Fruit fly (Drosophila melanogaster) whole organism, embryonic: ENCODE results near the gene CG42554.

Experiments used
- B-H2 ChIP-seq: fragments of 200-800 bp; sonication (Bioruptor generic); optimal IDR thresholded peaks from 2 replicates; lab custom pipeline; 2018; ENCODE audit warnings: missing biosample characterization, mild to moderate bottlenecking, missing genetic modification characterization
- Bdp1 ChIP-seq: fragments of 200-800 bp; sonication (Bioruptor generic); optimal IDR thresholded peaks from 3 replicates; lab custom pipeline; 2016; ENCODE audit warnings: missing biosample characterization, missing genetic modification characterization
- Bteb2 ChIP-seq: fragments of 200-800 bp; sonication (Bioruptor generic); optimal IDR thresholded peaks from 2 replicates; lab custom pipeline; 2016; ENCODE audit warnings: missing biosample characterization, missing genetic modification characterization
- CG10209 ChIP-seq: fragments of 200-800 bp; sonication (Bioruptor generic); optimal IDR thresholded peaks from 3 replicates; lab custom pipeline; 2017; ENCODE audit warnings: missing biosample characterization, mild to moderate bottlenecking, missing genetic modification characterization, missing genetic modification reagents
- CG10543 ChIP-seq: fragments of 200-800 bp; sonication (Bioruptor generic); optimal IDR thresholded peaks from 3 replicates; lab custom pipeline; 2017; ENCODE audit warnings: missing biosample characterization, mild to moderate bottlenecking, missing genetic modification characterization, moderate library complexity
- CG13296 ChIP-seq: fragments of 200-800 bp; sonication (Bioruptor generic); optimal IDR thresholded peaks from 3 replicates; lab custom pipeline; 2018; ENCODE audit warnings: missing biosample characterization, mild to moderate bottlenecking, missing genetic modification characterization
- CG14014 ChIP-seq: fragments of 200-800 bp; sonication (Bioruptor generic); IDR thresholded peaks from 2 replicates; pipeline ENCODE4 v1.3.6; 2022; ENCODE audit warnings: missing biosample characterization, missing genetic modification characterization
- CG16813 ChIP-seq: fragments of 200-800 bp; sonication (Bioruptor generic); IDR thresholded peaks from 3 replicates; pipeline ENCODE4 v1.3.6; 2022; ENCODE audit warnings: missing biosample characterization, missing genetic modification characterization; ENCODE audit not compliant: partially characterized antibody
- CG17568 ChIP-seq: fragments of 200-800 bp; sonication (Bioruptor generic); optimal IDR thresholded peaks from 2 replicates; lab custom pipeline; 2018; ENCODE audit warnings: missing biosample characterization, mild to moderate bottlenecking, missing genetic modification characterization, moderate library complexity
- CG2202 ChIP-seq: fragments of 200-800 bp; sonication (Bioruptor generic); optimal IDR thresholded peaks from 2 replicates; lab custom pipeline; 2018; ENCODE audit warnings: missing biosample characterization, mild to moderate bottlenecking, missing genetic modification characterization
- CG2889 ChIP-seq: fragments of 200-800 bp; sonication (Bioruptor generic); IDR thresholded peaks from 3 replicates; pipeline ENCODE4 v1.3.6; 2022; ENCODE audit warnings: missing biosample characterization, missing genetic modification characterization
- CG3995 ChIP-seq: fragments of 200-800 bp; sonication (Bioruptor generic); optimal IDR thresholded peaks from 3 replicates; lab custom pipeline; 2016; ENCODE audit warnings: missing biosample characterization, missing genetic modification characterization
- CG4730 ChIP-seq: fragments of 200-800 bp; sonication (Bioruptor generic); IDR thresholded peaks from 2 replicates; pipeline ENCODE4 v1.3.6; 2022; ENCODE audit warnings: missing biosample characterization, missing genetic modification characterization
- CG6175 ChIP-seq: fragments of 200-800 bp; sonication (Bioruptor generic); IDR thresholded peaks from 3 replicates; pipeline ENCODE4 v1.3.6; 2022; ENCODE audit warnings: missing biosample characterization, missing genetic modification characterization
- CG6272 ChIP-seq: fragments of 200-800 bp; sonication (Bioruptor generic); IDR thresholded peaks from 2 replicates; pipeline ENCODE4 v1.3.6; 2022; ENCODE audit warnings: missing biosample characterization, missing genetic modification characterization
- CG6683 ChIP-seq: fragments of 200-800 bp; sonication (Bioruptor generic); optimal IDR thresholded peaks from 2 replicates; lab custom pipeline; 2017; ENCODE audit warnings: missing biosample characterization, mild to moderate bottlenecking, missing genetic modification characterization, missing genetic modification reagents
- CG8359 ChIP-seq: fragments of 200-800 bp; sonication (Bioruptor generic); optimal IDR thresholded peaks from 2 replicates; lab custom pipeline; 2017; ENCODE audit warnings: missing biosample characterization, mild to moderate bottlenecking, missing genetic modification characterization, borderline replicate concordance
- CG9609 ChIP-seq: fragments of 200-800 bp; sonication (Bioruptor generic); optimal IDR thresholded peaks from 3 replicates; lab custom pipeline; 2016; ENCODE audit warnings: missing biosample characterization, missing genetic modification characterization
- CoRest ChIP-seq: fragments of 200-800 bp; sonication (Bioruptor generic); optimal IDR thresholded peaks from 3 replicates; lab custom pipeline; 2018; ENCODE audit warnings: missing biosample characterization, mild to moderate bottlenecking, missing genetic modification characterization, moderate library complexity
- Dip2 ChIP-seq: fragments of 200-800 bp; sonication (Bioruptor generic); IDR thresholded peaks from 2 replicates; pipeline ENCODE4 v1.3.6; 2022; ENCODE audit warnings: missing biosample characterization, missing genetic modification characterization
- Dip3 ChIP-seq: fragments of 200-800 bp; sonication (Bioruptor generic); optimal IDR thresholded peaks from 3 replicates; lab custom pipeline; 2016; ENCODE audit warnings: missing biosample characterization, missing genetic modification characterization
- Fer3 ChIP-seq: fragments of 200-800 bp; sonication (Bioruptor generic); optimal IDR thresholded peaks from 2 replicates; lab custom pipeline; 2018; ENCODE audit warnings: missing biosample characterization, mild to moderate bottlenecking, missing genetic modification characterization, moderate library complexity
- HLH4C ChIP-seq: fragments of 200-800 bp; sonication (Bioruptor generic); IDR thresholded peaks from 3 replicates; pipeline ENCODE4 v1.3.6; 2022; ENCODE audit warnings: missing biosample characterization, missing genetic modification characterization; ENCODE audit not compliant: partially characterized antibody
- HLHmδ ChIP-seq: fragments of 200-800 bp; sonication (Bioruptor generic); optimal IDR thresholded peaks from 2 replicates; lab custom pipeline; 2018; ENCODE audit warnings: missing biosample characterization, mild to moderate bottlenecking, missing genetic modification characterization, moderate library complexity
- MBD-R2 ChIP-seq: fragments of 200-800 bp; sonication (Bioruptor generic); IDR thresholded peaks from 2 replicates; pipeline ENCODE4 v1.3.6; 2022; ENCODE audit warnings: missing biosample characterization, missing genetic modification characterization
- Med ChIP-seq: fragments of 200-800 bp; sonication (Bioruptor generic); peaks from one replicate; lab custom pipeline; 2016; ENCODE audit warnings: missing biosample characterization, missing genetic modification characterization, mild to moderate bottlenecking, inconsistent platforms, moderate library complexity
- NC2β ChIP-seq: fragments of 200-800 bp; sonication (Bioruptor generic); optimal IDR thresholded peaks from 2 replicates; lab custom pipeline; 2016; ENCODE audit warnings: missing biosample characterization, missing genetic modification characterization
- Poxn ChIP-seq: fragments of 200-800 bp; sonication (Bioruptor generic); IDR thresholded peaks from 2 replicates; pipeline ENCODE4 v1.3.6; 2022; ENCODE audit warnings: missing biosample characterization, missing genetic modification characterization
- Spps ChIP-seq: fragments of 200-800 bp; sonication (Bioruptor generic); optimal IDR thresholded peaks from 2 replicates; lab custom pipeline; 2018; ENCODE audit warnings: missing biosample characterization, mild to moderate bottlenecking, missing genetic modification characterization
- abd-A ChIP-seq: fragments of 200-800 bp; sonication (Bioruptor generic); optimal IDR thresholded peaks from 3 replicates; lab custom pipeline; 2019; ENCODE audit warnings: missing biosample characterization, mild to moderate bottlenecking, missing genetic modification characterization, moderate library complexity
- ash1 ChIP-seq: fragments of 200-800 bp; sonication (Bioruptor generic); optimal IDR thresholded peaks from 2 replicates; lab custom pipeline; 2018; ENCODE audit warnings: missing biosample characterization, mild to moderate bottlenecking, missing genetic modification characterization
- az2 ChIP-seq: fragments of 200-800 bp; sonication (Bioruptor generic); optimal IDR thresholded peaks from 3 replicates; lab custom pipeline; 2016; ENCODE audit warnings: missing biosample characterization, missing genetic modification characterization
- bigmax ChIP-seq: fragments of 200-800 bp; sonication (Bioruptor generic); optimal IDR thresholded peaks from 2 replicates; lab custom pipeline; 2018; ENCODE audit warnings: missing biosample characterization, mild to moderate bottlenecking, missing genetic modification characterization
- cato ChIP-seq: fragments of 200-800 bp; sonication (Bioruptor generic); optimal IDR thresholded peaks from 2 replicates; lab custom pipeline; 2016; ENCODE audit warnings: missing biosample characterization, missing genetic modification characterization, borderline replicate concordance
- caup ChIP-seq: fragments of 200-800 bp; sonication (Bioruptor generic); optimal IDR thresholded peaks from 3 replicates; lab custom pipeline; 2017; ENCODE audit warnings: missing biosample characterization, mild to moderate bottlenecking, missing genetic modification characterization, moderate library complexity; ENCODE audit not compliant: severe bottlenecking
- dpn ChIP-seq, 2 experiments: fragments of 200-800 bp; sonication (Bioruptor generic); optimal IDR thresholded peaks; 3 replicates each; lab custom pipeline; 2016; ENCODE audit warnings: missing biosample characterization in 2 of 2, missing genetic modification characterization in 2 of 2
- ewg ChIP-seq: fragments of 200-800 bp; sonication (Bioruptor generic); optimal IDR thresholded peaks from 3 replicates; lab custom pipeline; 2017; ENCODE audit warnings: mild to moderate bottlenecking, missing biosample characterization, missing genetic modification reagents, missing genetic modification characterization
- gro ChIP-seq: fragments of 200-800 bp; sonication (Bioruptor generic); optimal IDR thresholded peaks from 2 replicates; lab custom pipeline; 2016; ENCODE audit warnings: missing biosample characterization, missing genetic modification characterization
- hth ChIP-seq: fragments of >200 bp; optimal IDR thresholded peaks from 2 replicates; lab custom pipeline; 2017; ENCODE audit warnings: inconsistent platforms
- ind ChIP-seq: fragments of 200-800 bp; sonication (Bioruptor generic); optimal IDR thresholded peaks from 3 replicates; lab custom pipeline; 2016; ENCODE audit warnings: missing biosample characterization, missing genetic modification characterization
- jumu ChIP-seq: fragments of 200-800 bp; sonication (Bioruptor generic); optimal IDR thresholded peaks from 3 replicates; lab custom pipeline; 2016; ENCODE audit warnings: missing biosample characterization, missing genetic modification characterization
- luna ChIP-seq: fragments of 200-800 bp; sonication (Bioruptor generic); optimal IDR thresholded peaks from 2 replicates; lab custom pipeline; 2016; ENCODE audit warnings: missing biosample characterization, missing genetic modification characterization
- maf-S ChIP-seq: fragments of 200-800 bp; sonication (Bioruptor generic); optimal IDR thresholded peaks from 2 replicates; lab custom pipeline; 2016; ENCODE audit warnings: missing biosample characterization, missing genetic modification characterization
- ranshi ChIP-seq: fragments of 200-800 bp; sonication (Bioruptor generic); IDR thresholded peaks from 2 replicates; pipeline ENCODE4 v1.3.6; 2022; ENCODE audit warnings: missing biosample characterization, missing genetic modification characterization
- repo ChIP-seq: fragments of 200-800 bp; sonication (Bioruptor generic); optimal IDR thresholded peaks from 2 replicates; lab custom pipeline; 2016; ENCODE audit warnings: missing biosample characterization, missing genetic modification characterization
- salm ChIP-seq: fragments of 200-800 bp; sonication (Bioruptor generic); optimal IDR thresholded peaks from 2 replicates; lab custom pipeline; 2018; ENCODE audit warnings: missing biosample characterization, mild to moderate bottlenecking, missing genetic modification characterization
- schlank ChIP-seq: fragments of 200-800 bp; sonication (Bioruptor generic); optimal IDR thresholded peaks from 2 replicates; lab custom pipeline; 2018; ENCODE audit warnings: missing biosample characterization, mild to moderate bottlenecking, missing genetic modification characterization
- stc ChIP-seq: fragments of 200-800 bp; sonication (Bioruptor generic); IDR thresholded peaks from 2 replicates; pipeline ENCODE4 v1.3.6; 2022; ENCODE audit warnings: missing biosample characterization, missing genetic modification characterization
- sug ChIP-seq: fragments of 200-800 bp; optimal IDR thresholded peaks from 2 replicates; lab custom pipeline; 2019; ENCODE audit warnings: missing biosample characterization, mild to moderate bottlenecking, missing genetic modification characterization, moderate library complexity
- tna ChIP-seq: fragments of 200-800 bp; sonication (Bioruptor generic); IDR thresholded peaks from 2 replicates; pipeline ENCODE4 v1.3.6; 2022; ENCODE audit warnings: missing biosample characterization, missing genetic modification characterization; ENCODE audit not compliant: partially characterized antibody
- tup ChIP-seq: fragments of 200-800 bp; sonication (Bioruptor generic); optimal IDR thresholded peaks from 2 replicates; lab custom pipeline; 2016; ENCODE audit warnings: missing biosample characterization, mild to moderate bottlenecking, missing genetic modification characterization, moderate library complexity
- unpg ChIP-seq: fragments of 200-800 bp; sonication (Bioruptor generic); optimal IDR thresholded peaks from 3 replicates; lab custom pipeline; 2018; ENCODE audit warnings: missing biosample characterization, mild to moderate bottlenecking, missing genetic modification characterization, moderate library complexity

The CG42554 gene

DNA sequence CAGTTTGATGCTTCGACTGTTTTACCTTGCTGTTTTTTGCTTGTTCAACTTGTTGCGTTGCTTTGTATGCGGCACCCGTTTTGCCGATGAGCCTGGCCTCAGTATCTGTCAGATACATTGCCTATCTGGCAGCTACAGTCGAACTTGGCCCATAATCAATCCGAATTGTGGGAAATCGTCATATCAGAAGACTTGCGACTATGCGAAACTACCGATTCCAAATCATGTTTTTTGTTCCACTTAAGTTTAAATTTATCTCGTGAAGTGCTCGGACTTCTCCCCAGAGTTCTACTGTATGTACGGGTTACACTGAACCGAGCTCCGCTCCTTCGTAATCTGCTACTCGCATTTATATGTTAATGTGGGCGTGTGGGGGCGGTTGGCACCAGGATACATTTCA lies 48.8 kb downstream of the CG42554 start (continued):
- no peak for TF ChIP-seq Dip3 (GFP tag; lab: Kevin White, UChicago)
- TF ChIP-seq CG17568: no peak
- TF ChIP-seq CG6272 (GFP tag; lab: Robert Waterston, UW): no peak
- TF ChIP-seq Bteb2 (GFP tag; lab: Kevin White, UChicago): no peak
- no peak for TF ChIP-seq cato (GFP tag; lab: Kevin White, UChicago)
- no peak for TF ChIP-seq HLHmδ (GFP tag; lab: Kevin White, UChicago)
- TF ChIP-seq maf-S (GFP tag; lab: Kevin White, UChicago): no peak
- TF ChIP-seq tna (GFP tag; lab: Robert Waterston, UW): no peak
- TF ChIP-seq CG10209: no peak
- TF ChIP-seq Spps (tag; lab: Kevin White, UChicago): no peak
- peak; percentile 23 for TF ChIP-seq Fer3 (tag; lab: Kevin White, UChicago)
- TF ChIP-seq sug (tag; lab: Kevin White, UChicago): no peak
- no peak for TF ChIP-seq CG14014 (GFP tag; lab: Robert Waterston, UW)
- no peak for TF ChIP-seq Dip2
- no peak for TF ChIP-seq salm (tag; lab: Kevin White, UChicago)
- peak in 1 of 2 experiments; percentile 8 for TF ChIP-seq dpn (GFP tag; optimal IDR thresholded peaks at IDR 0.05; lab: Kevin White, UChicago)
- no peak for TF ChIP-seq schlank
- TF ChIP-seq luna (GFP tag; lab: Kevin White, UChicago): no peak
- TF ChIP-seq HLH4C (GFP tag; lab: Robert Waterston, UW): no peak
- no peak for TF ChIP-seq ash1
- TF ChIP-seq Med (GFP tag; lab: Kevin White, UChicago): peak; percentile 84
- TF ChIP-seq Bdp1 (GFP tag; lab: Kevin White, UChicago): no peak
- TF ChIP-seq CG10543: no peak
- no peak for TF ChIP-seq hth
- TF ChIP-seq stc (GFP tag; lab: Robert Waterston, UW): no peak
- no peak for TF ChIP-seq CG6175 (GFP tag; lab: Robert Waterston, UW)
- no peak for TF ChIP-seq CG2889 (GFP tag; lab: Robert Waterston, UW)
- TF ChIP-seq NC2β (GFP tag; lab: Kevin White, UChicago): no peak
- TF ChIP-seq CG9609 (GFP tag; lab: Kevin White, UChicago): no peak
- TF ChIP-seq CoRest (tag; lab: Kevin White, UChicago): no peak
- no peak for TF ChIP-seq az2
- no peak for TF ChIP-seq CG8359 (GFP tag; lab: Kevin White, UChicago)
- TF ChIP-seq jumu (GFP tag; lab: Kevin White, UChicago): no peak
- TF ChIP-seq B-H2: no peak
- TF ChIP-seq unpg (GFP tag; lab: Kevin White, UChicago): no peak
- no peak for TF ChIP-seq CG2202
- TF ChIP-seq gro (GFP tag; lab: Kevin White, UChicago): no peak
- no peak for TF ChIP-seq CG16813 (GFP tag; lab: Robert Waterston, UW)
- 0 out of 2 replicates have a peak, but pooled peaks have one; percentile 16 for TF ChIP-seq MBD-R2 (GFP tag; lab: Robert Waterston, UW)
- no peak for TF ChIP-seq CG6683 (GFP tag; lab: Kevin White, UChicago)
- TF ChIP-seq CG13296 (GFP tag; lab: Kevin White, UChicago): no peak
- TF ChIP-seq repo (GFP tag; lab: Kevin White, UChicago): no peak
- TF ChIP-seq ewg (GFP tag; lab: Kevin White, UChicago): no peak
- no peak for TF ChIP-seq CG3995
- TF ChIP-seq tup (GFP tag; lab: Kevin White, UChicago): no peak
- no peak for TF ChIP-seq CG4730 (GFP tag; lab: Robert Waterston, UW)
- TF ChIP-seq caup (GFP tag; lab: Kevin White, UChicago): peak; percentile 28
- TF ChIP-seq ind (GFP tag; lab: Kevin White, UChicago): no peak
- no peak for TF ChIP-seq Poxn (GFP tag; lab: Robert Waterston, UW)
- no peak for TF ChIP-seq ranshi
- no peak for TF ChIP-seq abd-A (tag; lab: Kevin White, UChicago)
- no peak for TF ChIP-seq bigmax
